Fruit fly (Drosophila melanogaster) whole organism: ENCODE data around the gene mag.

ENCODE experiments used
- CG8478 ChIP-seq: fragments of >200 bp; optimal IDR thresholded peaks from 2 replicates; lab custom pipeline; 2018; ENCODE audit warnings: inconsistent platforms
- Dll ChIP-seq: fragments of >200 bp; optimal IDR thresholded peaks from 2 replicates; lab custom pipeline; 2017
- EcR ChIP-seq, 2 experiments: fragments of >200 bp; optimal IDR thresholded peaks; 2 replicates each; lab custom pipeline; 2017; ENCODE audit warnings: missing biosample characterization in 2 of 2, missing genetic modification characterization in 2 of 2, missing genetic modification reagents in 2 of 2
- pan ChIP-seq: fragments of >200 bp; optimal IDR thresholded peaks from 2 replicates; lab custom pipeline; 2017
- psq ChIP-seq: fragments of >200 bp; optimal IDR thresholded peaks from 2 replicates; lab custom pipeline; 2017
- usp ChIP-seq: fragments of >200 bp; optimal IDR thresholded peaks from 2 replicates; lab custom pipeline; 2017; ENCODE audit warnings: missing biosample characterization, missing genetic modification characterization, mixed read lengths

The mag gene

dm6 chr3L:20441632-20442469, 18.6 kb upstream of the mag start, which contains the start of gene CG5910:
Gene CG5910 (plus strand): TSS chr3L:20442419.
- TF ChIP-seq usp (no peak), CG8478 (lab: Kevin White, UChicago) (no peak), Dll (lab: Kevin White, UChicago) (no peak), pan (lab: Kevin White, UChicago) (no peak), psq (lab: Kevin White, UChicago) (no peak), EcR (GFP tag; optimal IDR thresholded peaks at IDR 0.05; lab: Kevin White, UChicago) (no peak)

dm6 chr3L:20442674-20443313, 17.7 kb upstream of the mag start:
- no peak for TF ChIP-seq usp
- no peak for TF ChIP-seq psq (lab: Kevin White, UChicago)
- no peak for TF ChIP-seq pan (lab: Kevin White, UChicago)
- TF ChIP-seq EcR (GFP tag; optimal IDR thresholded peaks at IDR 0.05; lab: Kevin White, UChicago): no peak
- TF ChIP-seq Dll (lab: Kevin White, UChicago): no peak
- no peak for TF ChIP-seq CG8478 (lab: Kevin White, UChicago)

DNA sequence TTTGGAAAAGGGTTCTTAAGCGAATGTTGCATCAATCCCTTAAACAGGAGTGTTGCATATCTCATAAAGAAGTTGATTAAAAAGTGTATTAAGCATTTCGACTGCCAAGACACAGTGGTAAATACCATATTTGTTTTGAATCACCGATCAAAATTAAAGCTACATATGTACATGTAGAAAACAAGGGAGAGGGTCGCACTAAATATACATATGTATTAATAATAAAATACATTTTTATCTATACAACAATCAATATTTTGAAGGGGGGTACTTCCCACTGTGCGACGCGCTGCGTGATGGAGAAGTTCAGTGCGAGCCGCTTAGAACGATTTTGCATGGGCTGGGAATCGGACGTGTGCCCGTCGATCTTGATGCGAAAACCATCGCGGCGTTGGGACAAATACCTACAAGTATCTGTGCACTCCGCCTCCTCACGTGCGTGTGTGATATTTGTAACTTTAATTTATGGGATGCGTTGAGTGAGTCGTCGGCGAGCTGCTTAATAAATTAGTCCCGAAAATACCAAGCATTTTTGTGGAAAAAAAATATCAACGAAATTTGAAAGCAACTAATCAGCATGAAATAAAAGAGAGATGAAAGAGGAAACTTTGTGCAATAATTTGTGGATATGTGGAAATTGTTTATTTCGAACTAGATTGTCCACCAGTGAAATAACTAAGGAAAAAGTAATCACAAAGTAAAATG, 15.5 kb upstream of the mag start:
- no peak for TF ChIP-seq EcR (GFP tag; optimal IDR thresholded peaks at IDR 0.05; lab: Kevin White, UChicago)
- no peak for TF ChIP-seq usp
- no peak for TF ChIP-seq pan (lab: Kevin White, UChicago)
- TF ChIP-seq Dll (lab: Kevin White, UChicago): no peak
- TF ChIP-seq CG8478 (lab: Kevin White, UChicago): no peak

dm6 chr3L:20446030-20446429, 14.5 kb upstream of the mag start:
- TF ChIP-seq psq (lab: Kevin White, UChicago) (no peak), EcR (GFP tag; optimal IDR thresholded peaks at IDR 0.05; lab: Kevin White, UChicago) (no peak), Dll (lab: Kevin White, UChicago) (no peak), usp (no peak), pan (lab: Kevin White, UChicago) (no peak), CG8478 (lab: Kevin White, UChicago) (no peak)

- TF ChIP-seq pan (lab: Kevin White, UChicago) (no peak), EcR (GFP tag; optimal IDR thresholded peaks at IDR 0.05; lab: Kevin White, UChicago) (no peak), CG8478 (lab: Kevin White, UChicago) (no peak), psq (lab: Kevin White, UChicago) (no peak), Dll (lab: Kevin White, UChicago) (no peak), usp (no peak)
Observed at dm6 chr3L:20447337-20447736, 13.1 kb upstream of the mag start.

- TF ChIP-seq CG8478 (lab: Kevin White, UChicago) (no peak), pan (lab: Kevin White, UChicago) (no peak), usp (no peak), psq (lab: Kevin White, UChicago) (no peak), Dll (lab: Kevin White, UChicago) (no peak), EcR (GFP tag; optimal IDR thresholded peaks at IDR 0.05; lab: Kevin White, UChicago) (no peak)
Observed at dm6 chr3L:20447957-20448356, 12.5 kb upstream of the mag start.

DNA sequence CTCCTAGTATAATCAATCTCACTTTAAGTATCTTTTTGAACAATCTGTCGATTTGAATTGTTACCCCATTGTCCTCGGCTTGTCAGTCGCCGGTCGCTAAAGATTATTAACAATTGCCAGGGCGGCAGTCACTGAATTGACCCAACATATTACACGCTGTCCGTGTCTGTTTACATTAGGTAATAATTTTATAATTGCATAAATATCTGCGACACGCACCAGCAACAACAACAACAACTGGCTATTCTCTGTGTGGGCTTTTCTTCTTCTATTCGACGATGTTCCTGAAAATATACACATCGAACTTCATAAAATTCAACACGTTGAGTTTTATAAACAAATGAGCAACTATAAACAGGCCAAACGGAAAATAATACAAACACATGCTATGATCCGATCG, 11.7 kb upstream of the mag start:
- TF ChIP-seq CG8478 (lab: Kevin White, UChicago) (no peak), Dll (lab: Kevin White, UChicago) (no peak), EcR (GFP tag; optimal IDR thresholded peaks at IDR 0.05; lab: Kevin White, UChicago) (no peak), psq (lab: Kevin White, UChicago) (no peak), usp (no peak), pan (lab: Kevin White, UChicago) (no peak)

DNA sequence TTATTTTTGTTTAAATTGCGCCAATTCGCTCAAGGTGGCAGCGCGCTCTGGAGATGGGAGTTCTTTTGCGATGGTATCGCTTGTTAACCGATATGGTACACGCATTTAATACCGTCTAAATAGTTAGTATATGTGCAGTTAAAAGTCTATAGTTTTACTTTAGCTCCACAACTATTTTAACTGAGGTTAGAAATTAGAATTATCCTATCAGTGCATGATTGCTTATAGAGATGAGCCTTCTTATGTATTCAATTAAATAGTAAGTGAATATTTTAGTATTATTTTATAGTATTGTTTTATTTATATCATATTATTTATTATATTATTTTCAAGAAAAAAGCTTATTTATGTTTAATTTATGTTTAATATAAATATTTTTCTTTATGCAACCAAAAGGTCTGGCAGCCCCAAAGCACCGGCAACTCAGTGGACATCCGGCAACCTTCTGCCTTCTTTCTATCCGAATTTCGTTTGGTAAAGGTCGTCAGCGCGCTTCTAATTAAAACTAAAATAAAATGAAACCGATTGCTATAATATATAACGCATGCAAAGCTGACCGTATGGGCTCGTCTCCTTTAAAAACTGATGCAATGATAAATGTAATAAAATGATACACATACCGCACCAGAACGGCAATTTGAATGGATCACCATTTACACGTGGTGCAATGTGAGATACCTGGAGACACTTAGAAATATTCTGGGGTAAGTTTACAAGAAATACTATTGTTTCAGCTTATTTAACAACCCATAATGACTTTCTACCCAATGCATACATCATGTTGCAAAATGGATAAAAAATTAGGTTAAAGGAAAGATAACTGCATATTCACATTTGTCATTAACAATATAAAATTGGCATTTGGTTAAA, 7.4 kb upstream of the mag start, which contains the start of gene CG5199:
Gene CG5199 (minus strand): TSS at position 52 of the 870 bp plus-strand sequence.
- no peak for TF ChIP-seq psq (lab: Kevin White, UChicago)
- no peak for TF ChIP-seq EcR (GFP tag; optimal IDR thresholded peaks at IDR 0.05; lab: Kevin White, UChicago)
- TF ChIP-seq Dll (lab: Kevin White, UChicago): no peak
- TF ChIP-seq usp: no peak
- TF ChIP-seq pan (lab: Kevin White, UChicago): no peak
- TF ChIP-seq CG8478 (lab: Kevin White, UChicago): no peak

dm6 chr3L:20462391-20462790, 1.9 kb downstream of the mag start:
- no peak for TF ChIP-seq EcR (GFP tag; optimal IDR thresholded peaks at IDR 0.05; lab: Kevin White, UChicago)
- TF ChIP-seq usp: no peak
- TF ChIP-seq psq (lab: Kevin White, UChicago): no peak
- TF ChIP-seq CG8478 (lab: Kevin White, UChicago): no peak
- TF ChIP-seq Dll (lab: Kevin White, UChicago): no peak
- no peak for TF ChIP-seq pan (lab: Kevin White, UChicago)

DNA sequence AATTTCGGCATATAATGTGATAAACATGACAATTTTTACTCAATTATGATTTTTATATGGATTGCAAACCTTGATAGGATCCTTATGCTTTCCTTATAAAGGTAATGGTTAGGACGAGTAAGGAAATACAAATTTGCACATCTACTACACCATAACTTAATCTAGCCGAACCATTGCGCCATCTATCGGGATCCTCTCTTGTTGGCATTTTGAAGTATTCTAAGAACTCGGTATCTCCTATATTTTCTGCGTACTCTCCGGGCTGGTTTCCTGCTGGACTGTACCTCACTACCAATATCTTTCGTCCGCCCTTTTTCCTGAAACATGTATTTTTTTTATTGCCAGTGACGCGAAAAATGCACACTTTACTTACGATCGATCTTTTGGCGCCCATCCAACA, 4.2 kb downstream of the mag start, which contains the start of gene atk:
Gene atk (minus strand): TSS at position 186 of the 400 bp plus-strand sequence.
- TF ChIP-seq psq (lab: Kevin White, UChicago): no peak
- no peak for TF ChIP-seq Dll (lab: Kevin White, UChicago)
- no peak for TF ChIP-seq usp
- TF ChIP-seq CG8478 (lab: Kevin White, UChicago): no peak
- no peak for TF ChIP-seq pan (lab: Kevin White, UChicago)
- TF ChIP-seq EcR (GFP tag; optimal IDR thresholded peaks at IDR 0.05; lab: Kevin White, UChicago): no peak
